Fruit fly (Drosophila melanogaster): ENCODE data around the gene Lsp1beta.

DNA sequence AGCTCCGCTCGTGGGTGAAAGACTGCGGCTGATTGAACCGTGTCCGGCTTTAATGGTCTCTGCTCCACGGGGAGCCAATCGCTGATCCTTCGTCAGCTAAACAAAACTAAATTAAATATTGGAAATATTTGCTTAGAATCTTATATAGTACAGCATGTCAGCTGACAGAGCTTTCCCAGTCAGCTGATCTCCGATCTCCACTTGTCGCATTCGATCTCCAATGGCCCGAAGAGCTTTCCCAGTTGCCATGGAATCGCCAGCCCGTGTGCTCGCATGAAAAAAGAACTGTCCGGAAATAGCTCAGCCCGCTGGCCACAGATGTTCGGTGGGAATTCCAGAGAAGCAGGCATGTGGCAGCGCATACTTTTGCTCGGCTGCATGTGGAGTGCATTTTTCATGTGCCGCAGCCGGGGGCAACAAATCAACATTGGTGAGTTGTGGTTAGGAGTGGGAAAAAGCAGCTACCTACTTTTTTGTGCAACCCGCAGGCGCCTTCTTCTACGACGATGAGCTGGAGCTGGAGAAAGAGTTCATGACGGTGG is 15.6 kb downstream of the Lsp1beta start, which contains the start of gene GluRIIC:
- TF ChIP-seq Hmr (GFP tag; optimal IDR thresholded peaks at IDR 0.05) (no peak), bab2 (GFP tag; optimal IDR thresholded peaks at IDR 0.05) (no peak), gsb-n (tag; optimal IDR thresholded peaks at IDR 0.05) (no peak), sc (optimal IDR thresholded peaks at IDR 0.05) (no peak), sc (GFP tag; optimal IDR thresholded peaks at IDR 0.05) (no peak), Atf-2 (GFP tag; optimal IDR thresholded peaks at IDR 0.05) (no peak), gro (GFP tag; optimal IDR thresholded peaks at IDR 0.05) (no peak), kah (GFP tag; optimal IDR thresholded peaks at IDR 0.05) (no peak), tll (GFP tag; optimal IDR thresholded peaks at IDR 0.05) (no peak)

Data from whole organism, embryonic.